Fruit fly (Drosophila melanogaster): Measurements from ENCODE around the gene Cyp4s3.

The Cyp4s3 gene

DNA sequence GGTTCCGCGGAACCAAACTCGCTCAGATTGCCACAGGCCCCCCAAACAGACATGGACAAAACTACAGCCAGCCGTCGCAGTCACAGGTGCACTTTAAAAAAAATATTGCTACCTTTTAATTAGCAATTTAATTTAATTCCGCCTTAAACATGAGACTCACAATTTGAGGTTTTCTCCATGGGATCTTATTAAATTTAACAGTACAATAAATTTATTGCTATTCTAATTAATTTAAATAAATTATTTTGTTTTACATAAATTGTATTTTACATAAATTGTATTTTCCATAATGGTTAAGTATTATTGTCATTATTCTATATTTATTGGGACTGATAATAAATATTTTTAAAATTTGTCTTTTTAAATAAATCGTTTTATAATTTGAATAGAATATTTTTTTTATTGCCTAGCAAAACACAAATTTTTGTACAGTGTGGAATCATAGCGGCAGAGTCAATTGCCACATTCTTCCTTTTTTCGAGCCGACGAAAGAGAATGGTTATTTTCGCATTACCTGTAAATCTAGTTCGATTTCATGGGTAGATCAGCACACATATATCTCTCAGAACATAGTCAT, 7.2 kb upstream of the Cyp4s3 start (continued):
- TF ChIP-seq Pdp1 (GFP tag; optimal IDR thresholded peaks at IDR 0.05), result no peak
- TF ChIP-seq CG30403 (GFP tag; optimal IDR thresholded peaks at IDR 0.05), result peak; percentile 14
- no peak for TF ChIP-seq H2.0 (GFP tag; IDR thresholded peaks at IDR 0.05)
- no peak for TF ChIP-seq CTCF (GFP tag; optimal IDR thresholded peaks at IDR 0.05)
- no peak for TF ChIP-seq danr (GFP tag; IDR thresholded peaks at IDR 0.05)
- peak; percentile 8 for TF ChIP-seq Blimp-1 (GFP tag; optimal IDR thresholded peaks at IDR 0.05)
- TF ChIP-seq gsb (GFP tag; IDR thresholded peaks at IDR 0.05), result no peak
- TF ChIP-seq Sox102F (GFP tag; optimal IDR thresholded peaks at IDR 0.05), result peak; percentile 49
- no peak for TF ChIP-seq her (GFP tag; optimal IDR thresholded peaks at IDR 0.05)
- no peak for TF ChIP-seq dysf (GFP tag; IDR thresholded peaks at IDR 0.05)
- TF ChIP-seq crol (GFP tag; IDR thresholded peaks at IDR 0.05), result no peak
- no peak for TF ChIP-seq trem (tag; optimal IDR thresholded peaks at IDR 0.05)
- peak; percentile 39 for TF ChIP-seq CG2678 (tag; optimal IDR thresholded peaks at IDR 0.05)
- TF ChIP-seq onecut (GFP tag; IDR thresholded peaks at IDR 0.05), result no peak
- peak; percentile 6 for TF ChIP-seq CG10979 (tag; optimal IDR thresholded peaks at IDR 0.05)
- TF ChIP-seq Xbp1 (GFP tag; optimal IDR thresholded peaks at IDR 0.05), result no peak
- no peak for TF ChIP-seq Hey (tag; optimal IDR thresholded peaks at IDR 0.05)
- no peak for TF ChIP-seq pzg (GFP tag; optimal IDR thresholded peaks at IDR 0.05)
- TF ChIP-seq HHEX (GFP tag; optimal IDR thresholded peaks at IDR 0.05), result no peak
- TF ChIP-seq CG6254 (GFP tag; optimal IDR thresholded peaks at IDR 0.05), result no peak
- peak in 1 of 3 experiments; percentile 3 for TF ChIP-seq lola (GFP tag; optimal IDR thresholded peaks at IDR 0.05)
- no peak for TF ChIP-seq kni (GFP tag; optimal IDR thresholded peaks at IDR 0.05)
- no peak for TF ChIP-seq grau (tag; optimal IDR thresholded peaks at IDR 0.05)
- TF ChIP-seq wek (GFP tag; optimal IDR thresholded peaks at IDR 0.05), result no peak
- TF ChIP-seq Hr51 (GFP tag; optimal IDR thresholded peaks at IDR 0.05), result peak in 1 of 2 experiments; percentile 64
- no peak for TF ChIP-seq D (optimal IDR thresholded peaks at IDR 0.05)
- TF ChIP-seq D (GFP tag; optimal IDR thresholded peaks at IDR 0.05), result no peak
- TF ChIP-seq CG31441 (GFP tag; IDR thresholded peaks at IDR 0.05), result peak; percentile 27; the same call in 1 of the 2 replicates
- no peak for TF ChIP-seq CG8089 (GFP tag; optimal IDR thresholded peaks at IDR 0.05)
- peak; percentile 8 for TF ChIP-seq CG17359 (tag; optimal IDR thresholded peaks at IDR 0.05)
- TF ChIP-seq unpg (GFP tag; optimal IDR thresholded peaks at IDR 0.05), result peak; percentile 4
- peak; percentile 2 for TF ChIP-seq CG13424 (tag; optimal IDR thresholded peaks at IDR 0.05)
- no peak for TF ChIP-seq CG3065 (GFP tag; optimal IDR thresholded peaks at IDR 0.05)
- peak; percentile 4 for TF ChIP-seq CG15269 (tag; optimal IDR thresholded peaks at IDR 0.05)
- TF ChIP-seq fd96Cb (tag; optimal IDR thresholded peaks at IDR 0.05), result no peak
- peak; percentile 39 for TF ChIP-seq nmo (GFP tag; optimal IDR thresholded peaks at IDR 0.05)
- TF ChIP-seq dmrt99B (tag; optimal IDR thresholded peaks at IDR 0.05), result peak; percentile 57
- TF ChIP-seq CG9932 (GFP tag; IDR thresholded peaks at IDR 0.05), result no peak
- TF ChIP-seq CG6689 (GFP tag; IDR thresholded peaks at IDR 0.05), result no peak
- TF ChIP-seq CG18262 (tag; optimal IDR thresholded peaks at IDR 0.05), result peak; percentile 38
- TF ChIP-seq Drgx (GFP tag; IDR thresholded peaks at IDR 0.05), result peak; percentile 29; the same call in 1 of the 2 replicates
- no peak for TF ChIP-seq CG12942 (GFP tag; optimal IDR thresholded peaks at IDR 0.05)
- TF ChIP-seq CG15514 (GFP tag; optimal IDR thresholded peaks at IDR 0.05), result no peak
- no peak for TF ChIP-seq CG14667 (GFP tag; IDR thresholded peaks at IDR 0.05)
- TF ChIP-seq HLH54F (GFP tag; optimal IDR thresholded peaks at IDR 0.05), result no peak
- TF ChIP-seq CG7839 (tag; optimal IDR thresholded peaks at IDR 0.05), result peak; percentile 6
- no peak for TF ChIP-seq knrl (GFP tag; IDR thresholded peaks at IDR 0.05; ENCODE audit: partially characterized antibody)
- TF ChIP-seq CoRest (tag; optimal IDR thresholded peaks at IDR 0.05), result peak; percentile 9
- no peak for TF ChIP-seq CG3281 (GFP tag; optimal IDR thresholded peaks at IDR 0.05)
- TF ChIP-seq CG13894 (tag; optimal IDR thresholded peaks at IDR 0.05), result no peak

Measured in whole organism, embryonic.